Worm (Caenorhabditis elegans) whole organism, young adult: ENCODE measurements around the gene K10G9.2.

Source experiments
- B0261.1 ChIP-seq: sonication (generic microtip); optimal IDR thresholded peaks from 2 replicates; lab custom pipeline; 2016; ENCODE audit warnings: mild to moderate bottlenecking, missing genetic modification characterization, moderate library complexity, missing compliant biosample characterization
- F10E7.11 ChIP-seq: sonication (generic microtip); optimal IDR thresholded peaks from 2 replicates; lab custom pipeline; 2017; ENCODE audit warnings: mild to moderate bottlenecking, missing genetic modification characterization, moderate library complexity, missing compliant biosample characterization
- F52B5.7 ChIP-seq: sonication (generic microtip); optimal IDR thresholded peaks from 2 replicates; lab custom pipeline; 2016; ENCODE audit warnings: mild to moderate bottlenecking, missing genetic modification characterization, missing compliant biosample characterization
- F57C9.4 ChIP-seq: sonication (generic microtip); optimal IDR thresholded peaks from 2 replicates; lab custom pipeline; 2017; ENCODE audit warnings: mild to moderate bottlenecking, missing genetic modification characterization, missing compliant biosample characterization
- Y67H2A.10 ChIP-seq: fragments of 200-800 bp; sonication (Bioruptor generic); conservative IDR thresholded peaks from 2 replicates; pipeline ENCODE4 v1.3.6; 2022; ENCODE audit warnings: missing genetic modification reagents, missing genetic modification characterization, missing compliant biosample characterization
- Y79H2A.3 ChIP-seq: fragments of 200-800 bp; sonication (Bioruptor generic); conservative IDR thresholded peaks from 2 replicates; pipeline ENCODE4 v1.3.6; 2022; ENCODE audit warnings: missing genetic modification reagents, missing genetic modification characterization, missing compliant biosample characterization
- aptf-2 ChIP-seq: fragments of 200-800 bp; sonication (Bioruptor generic); conservative IDR thresholded peaks from 2 replicates; pipeline ENCODE4 v1.3.6; 2022; ENCODE audit warnings: missing genetic modification reagents, missing genetic modification characterization, missing compliant biosample characterization
- attf-3 ChIP-seq: fragments of 200-800 bp; sonication (Bioruptor generic); conservative IDR thresholded peaks from 2 replicates; pipeline ENCODE4 v1.3.6; 2022; ENCODE audit warnings: missing genetic modification reagents, missing genetic modification characterization, missing compliant biosample characterization
- attf-6 ChIP-seq: fragments of 200-800 bp; sonication (Bioruptor generic); IDR thresholded peaks from 2 replicates; pipeline ENCODE4 v1.3.6; 2022; ENCODE audit warnings: missing genetic modification reagents, missing genetic modification characterization, missing compliant biosample characterization
- bed-1 ChIP-seq: fragments of 200-800 bp; sonication (Bioruptor generic); IDR thresholded peaks from 2 replicates; pipeline ENCODE4 v1.3.6; 2022; ENCODE audit warnings: missing genetic modification reagents, missing genetic modification characterization, missing compliant biosample characterization
- bed-2 ChIP-seq: fragments of 200-800 bp; sonication (Bioruptor generic); IDR thresholded peaks from 2 replicates; pipeline ENCODE4 v1.3.6; 2022; ENCODE audit warnings: missing genetic modification reagents, missing genetic modification characterization, missing compliant biosample characterization
- ccch-3 ChIP-seq: fragments of 200-800 bp; sonication (Bioruptor generic); optimal IDR thresholded peaks from 2 replicates; lab custom pipeline; 2018; ENCODE audit warnings: mild to moderate bottlenecking, missing genetic modification characterization, missing compliant biosample characterization
- cebp-1 ChIP-seq, 2 experiments: fragments of 200-800 bp in 1 of 2; sonication (Bioruptor generic) in 1 of 2; sonication (generic microtip) in 1 of 2; IDR thresholded peaks in 1 of 2; optimal IDR thresholded peaks in 1 of 2; 2 replicates each; pipeline versions ENCODE4 v1.3.6 to Lab custom; 2017 to 2022; ENCODE audit warnings: missing compliant biosample characterization in 2 of 2, missing genetic modification characterization in 2 of 2, mild to moderate bottlenecking in 1 of 2, missing genetic modification reagents in 1 of 2, moderate library complexity in 1 of 2
- cebp-2 ChIP-seq: fragments of 200-800 bp; sonication (Bioruptor generic); IDR thresholded peaks from 2 replicates; pipeline ENCODE4 v1.3.6; 2022; ENCODE audit warnings: missing genetic modification characterization, missing compliant biosample characterization
- ceh-40 ChIP-seq: fragments of 200-800 bp; sonication (Bioruptor generic); IDR thresholded peaks from 2 replicates; pipeline ENCODE4 v1.3.6; 2022; ENCODE audit warnings: missing genetic modification characterization, missing compliant biosample characterization
- ceh-79 ChIP-seq: sonication (generic microtip); optimal IDR thresholded peaks from 2 replicates; lab custom pipeline; 2017; ENCODE audit warnings: mild to moderate bottlenecking, missing genetic modification characterization, missing compliant biosample characterization
- die-1 ChIP-seq: sonication (generic microtip); optimal IDR thresholded peaks from 2 replicates; lab custom pipeline; 2016; ENCODE audit warnings: missing genotype, mild to moderate bottlenecking, missing genetic modification characterization, missing compliant biosample characterization
- egl-18 ChIP-seq: fragments of 200-800 bp; sonication (Bioruptor generic); IDR thresholded peaks from 2 replicates; pipeline ENCODE4 v1.3.6; 2022; ENCODE audit warnings: missing genetic modification reagents, missing genetic modification characterization, missing compliant biosample characterization
- him-1 ChIP-seq: sonication (generic microtip); optimal IDR thresholded peaks from 2 replicates; lab custom pipeline; 2016; ENCODE audit warnings: missing genotype, missing genetic modification reagents, missing genetic modification characterization, missing compliant biosample characterization
- hmg-1.2 ChIP-seq: fragments of 200-800 bp; sonication (Bioruptor generic); IDR thresholded peaks from 2 replicates; pipeline ENCODE4 v1.3.6; 2022; ENCODE audit warnings: missing genetic modification reagents, missing genetic modification characterization, missing compliant biosample characterization
- hmg-20 ChIP-seq: fragments of 200-800 bp; sonication (Bioruptor generic); IDR thresholded peaks from 2 replicates; pipeline ENCODE4 v1.3.6; 2022; ENCODE audit warnings: missing genetic modification reagents, missing genetic modification characterization, missing compliant biosample characterization
- let-526 ChIP-seq: fragments of 200-800 bp; sonication (Bioruptor generic); IDR thresholded peaks from 2 replicates; pipeline ENCODE4 v1.3.6; 2022; ENCODE audit warnings: missing genetic modification reagents, missing genetic modification characterization, missing compliant biosample characterization
- let-607 ChIP-seq, 2 experiments: fragments of 200-800 bp in 1 of 2; sonication (Bioruptor generic) in 1 of 2; sonication (generic microtip) in 1 of 2; optimal IDR thresholded peaks; 2 replicates each; lab custom pipeline; 2016 to 2018; ENCODE audit warnings: mild to moderate bottlenecking in 2 of 2, missing compliant biosample characterization in 2 of 2, missing genetic modification characterization in 2 of 2, moderate library complexity in 2 of 2, missing genotype in 1 of 2
- lin-26 ChIP-seq: fragments of 200-800 bp; sonication (Bioruptor generic); IDR thresholded peaks from 2 replicates; pipeline ENCODE4 v1.3.6; 2022; ENCODE audit warnings: missing genetic modification reagents, missing genetic modification characterization, missing compliant biosample characterization
- lir-1 ChIP-seq: fragments of 200-800 bp; sonication (Bioruptor generic); conservative IDR thresholded peaks from 2 replicates; pipeline ENCODE4 v1.3.6; 2022; ENCODE audit warnings: missing genetic modification reagents, missing genetic modification characterization, missing compliant biosample characterization
- madf-10 ChIP-seq: sonication (generic microtip); optimal IDR thresholded peaks from 2 replicates; lab custom pipeline; 2016; ENCODE audit warnings: mild to moderate bottlenecking, missing genetic modification characterization, missing compliant biosample characterization
- madf-3 ChIP-seq: fragments of 200-800 bp; sonication (Bioruptor generic); IDR thresholded peaks from 2 replicates; pipeline ENCODE4 v1.3.6; 2022; ENCODE audit warnings: missing genetic modification reagents, missing genetic modification characterization, missing compliant biosample characterization
- mxl-1 ChIP-seq: sonication (generic microtip); optimal IDR thresholded peaks from 2 replicates; lab custom pipeline; 2016; ENCODE audit warnings: missing genetic modification characterization, missing compliant biosample characterization
- nhr-179 ChIP-seq: sonication (generic microtip); optimal IDR thresholded peaks from 2 replicates; lab custom pipeline; 2016; ENCODE audit warnings: mild to moderate bottlenecking, missing genetic modification characterization, missing compliant biosample characterization
- nhr-27 ChIP-seq: fragments of 200-800 bp; sonication (Bioruptor generic); optimal IDR thresholded peaks from 2 replicates; lab custom pipeline; 2018; ENCODE audit warnings: mild to moderate bottlenecking, missing genetic modification characterization, moderate library complexity, missing compliant biosample characterization
- nhr-80 ChIP-seq: sonication (generic microtip); optimal IDR thresholded peaks from 2 replicates; lab custom pipeline; 2016; ENCODE audit warnings: missing genetic modification characterization, missing compliant biosample characterization
- nhr-90 ChIP-seq: sonication (generic microtip); optimal IDR thresholded peaks from 2 replicates; lab custom pipeline; 2016; ENCODE audit warnings: missing genotype, mild to moderate bottlenecking, missing genetic modification characterization, missing compliant biosample characterization
- sdz-38 ChIP-seq: sonication (generic microtip); optimal IDR thresholded peaks from 2 replicates; lab custom pipeline; 2016; ENCODE audit warnings: missing genotype, missing genetic modification characterization, missing compliant biosample characterization
- sea-2 ChIP-seq: fragments of 200-800 bp; sonication (Bioruptor generic); IDR thresholded peaks from 2 replicates; pipeline ENCODE4 v1.3.6; 2022; ENCODE audit warnings: missing genetic modification characterization, missing compliant biosample characterization
- snpc-1.1 ChIP-seq: sonication (generic microtip); optimal IDR thresholded peaks from 2 replicates; lab custom pipeline; 2017; ENCODE audit warnings: missing genetic modification characterization, mild to moderate bottlenecking, missing compliant biosample characterization, antibody characterized with exemption, moderate library complexity, missing genotype, missing genetic modification reagents; ENCODE audit not compliant: insufficient read depth
- snpc-1.3 ChIP-seq: sonication (generic microtip); optimal IDR thresholded peaks from 2 replicates; lab custom pipeline; 2017; ENCODE audit warnings: missing genetic modification characterization, mild to moderate bottlenecking, missing compliant biosample characterization, antibody characterized with exemption, moderate library complexity, missing genotype, missing genetic modification reagents; ENCODE audit not compliant: insufficient read depth
- unc-62 ChIP-seq: fragments of 150-350 bp; optimal IDR thresholded peaks from 2 replicates; lab custom pipeline; 2014; ENCODE audit warnings: missing biosample characterization, missing genetic modification reagents, missing genetic modification characterization
- xnd-1 ChIP-seq: sonication (generic microtip); optimal IDR thresholded peaks from 2 replicates; lab custom pipeline; 2016; ENCODE audit warnings: missing genotype, missing genetic modification reagents, missing genetic modification characterization, missing compliant biosample characterization
- ztf-28 ChIP-seq: fragments of 200-800 bp; sonication (Bioruptor generic); IDR thresholded peaks from 2 replicates; pipeline ENCODE4 v1.3.6; 2022; ENCODE audit warnings: missing genetic modification reagents, missing genetic modification characterization, missing compliant biosample characterization
- ztf-3 ChIP-seq: fragments of 200-800 bp; sonication (Bioruptor generic); optimal IDR thresholded peaks from 2 replicates; lab custom pipeline; 2018; ENCODE audit warnings: mild to moderate bottlenecking, missing genetic modification characterization, missing compliant biosample characterization

K10G9.2 gene

ce11 chrIII:10305295-10305694 lies 19.6 kb downstream of the K10G9.2 start:
- no peak for TF ChIP-seq ceh-79
- peak; percentile 42 for TF ChIP-seq nhr-80 (tag; lab: Kevin White, UChicago)
- TF ChIP-seq madf-10 (tag; lab: Kevin White, UChicago): no peak

ce11 chrIII:10306049-10306448 lies 20.3 kb downstream of the K10G9.2 start, which contains the start of gene T07A5.1:
TSS of gene T07A5.1 (minus strand) at chrIII:10306197.
- TF ChIP-seq ceh-40 (GFP tag; lab: Robert Waterston, UW) (no peak), lin-26 (GFP tag; lab: Robert Waterston, UW) (no peak), snpc-1.1 (no peak), him-1 (no peak), B0261.1 (no peak), die-1 (tag; lab: Kevin White, UChicago) (no peak), ztf-3 (GFP tag; lab: Kevin White, UChicago) (no peak), unc-62 (GFP tag; lab: Kevin White, UChicago) (no peak), Y67H2A.10 (no peak), sdz-38 (tag; lab: Kevin White, UChicago) (no peak), xnd-1 (no peak), let-607 (tag; optimal IDR thresholded peaks at IDR 0.05; lab: Kevin White, UChicago) (no peak), cebp-1 (GFP tag; IDR thresholded peaks at IDR 0.05; lab: Robert Waterston, UW) (no peak), cebp-1 (tag; optimal IDR thresholded peaks at IDR 0.05; lab: Kevin White, UChicago) (no peak), nhr-90 (tag; lab: Kevin White, UChicago) (no peak), attf-3 (no peak), bed-2 (GFP tag; lab: Robert Waterston, UW) (no peak), hmg-20 (no peak), hmg-1.2 (no peak), aptf-2 (GFP tag; lab: Robert Waterston, UW) (no peak), nhr-179 (tag; lab: Kevin White, UChicago) (no peak)

ce11 chrIII:10311016-10311415 lies 25.3 kb downstream of the K10G9.2 start, which contains the start of gene T07A5.7:
TSS of gene T07A5.7 (minus strand) at chrIII:10311116.
- no peak for TF ChIP-seq aptf-2 (GFP tag; lab: Robert Waterston, UW)
- TF ChIP-seq madf-3: no peak
- no peak for TF ChIP-seq bed-1 (GFP tag; lab: Robert Waterston, UW)
- no peak for TF ChIP-seq ccch-3
- TF ChIP-seq ztf-28: no peak
- TF ChIP-seq mxl-1: no peak
- TF ChIP-seq snpc-1.3 (tag; lab: Kevin White, UChicago): no peak
- no peak for TF ChIP-seq F10E7.11
- TF ChIP-seq let-526: no peak
- TF ChIP-seq sea-2 (GFP tag; lab: Robert Waterston, UW): no peak
- TF ChIP-seq nhr-27 (tag; lab: Kevin White, UChicago): no peak
- TF ChIP-seq attf-6 (GFP tag; lab: Robert Waterston, UW): no peak
- no peak for TF ChIP-seq egl-18 (GFP tag; lab: Robert Waterston, UW)
- no peak for TF ChIP-seq lir-1 (GFP tag; lab: Robert Waterston, UW)
- no peak for TF ChIP-seq Y79H2A.3 (GFP tag; lab: Robert Waterston, UW)
- no peak for TF ChIP-seq F52B5.7 (tag; lab: Kevin White, UChicago)
- no peak for TF ChIP-seq cebp-2 (GFP tag; lab: Robert Waterston, UW)
- TF ChIP-seq F57C9.4 (tag; lab: Kevin White, UChicago): no peak
- TF ChIP-seq madf-10 (tag; lab: Kevin White, UChicago): no peak
